Fruit fly (Drosophila melanogaster): Measurements from ENCODE around the gene bam.

bam gene

dm6 chr3R:25215123-25215522, 29.8 kb downstream of the bam start, which contains the start of gene Saysd1 (continued):
- TF ChIP-seq tll (GFP tag; optimal IDR thresholded peaks at IDR 0.05) (no peak), CG11456 (GFP tag; IDR thresholded peaks at IDR 0.05) (no peak), Mad (GFP tag; optimal IDR thresholded peaks at IDR 0.05) (no peak)

dm6 chr3R:25209207-25209606, 35.7 kb downstream of the bam start:
- TF ChIP-seq chinmo (GFP tag; IDR thresholded peaks at IDR 0.05; ENCODE audit: partially characterized antibody): 0 out of 4 replicates have a peak, but pooled peaks have one; percentile 42
- no peak for TF ChIP-seq CG32532 (GFP tag; IDR thresholded peaks at IDR 0.05)
- no peak for TF ChIP-seq CG13296 (GFP tag; optimal IDR thresholded peaks at IDR 0.05)
- no peak for TF ChIP-seq CG4730 (GFP tag; IDR thresholded peaks at IDR 0.05)
- no peak for TF ChIP-seq jumu (GFP tag; optimal IDR thresholded peaks at IDR 0.05)
- TF ChIP-seq eve (GFP tag; optimal IDR thresholded peaks at IDR 0.05): peak in 1 of 2 experiments; percentile 43
- peak; percentile 81 for TF ChIP-seq Deaf1 (tag; optimal IDR thresholded peaks at IDR 0.05)
- peak; percentile 31 for TF ChIP-seq sug (tag; optimal IDR thresholded peaks at IDR 0.05)
- TF ChIP-seq run (tag; optimal IDR thresholded peaks at IDR 0.05): no peak
- TF ChIP-seq nerfin-1 (tag; optimal IDR thresholded peaks at IDR 0.05): no peak
- TF ChIP-seq grn (GFP tag; optimal IDR thresholded peaks at IDR 0.05): peak; percentile 56
- peak; percentile 24 for TF ChIP-seq mirr (GFP tag; optimal IDR thresholded peaks at IDR 0.05)
- TF ChIP-seq z (GFP tag; IDR thresholded peaks at IDR 0.05): peak; percentile 91
- peak; percentile 18 for TF ChIP-seq CG34376 (GFP tag; optimal IDR thresholded peaks at IDR 0.05)
- TF ChIP-seq CG15514 (GFP tag; optimal IDR thresholded peaks at IDR 0.05): peak; percentile 6
- TF ChIP-seq Doc3 (GFP tag; IDR thresholded peaks at IDR 0.05; ENCODE audit: partially characterized antibody): no peak
- no peak for TF ChIP-seq CG10959 (GFP tag; IDR thresholded peaks at IDR 0.05)
- no peak for TF ChIP-seq shn (GFP tag; optimal IDR thresholded peaks at IDR 0.05)
- TF ChIP-seq TFAM (GFP tag; optimal IDR thresholded peaks at IDR 0.05): no peak
- peak in 1 of 2 experiments; percentile 80 for TF ChIP-seq Hr78 (GFP tag; optimal IDR thresholded peaks at IDR 0.05)
- TF ChIP-seq exex (tag; optimal IDR thresholded peaks at IDR 0.05): peak; percentile 14

dm6 chr3R:25208767-25209075, 36.2 kb downstream of the bam start:
- peak; percentile 49 for TF ChIP-seq sens (GFP tag)
- no peak for TF ChIP-seq MTF-1 (GFP tag; optimal IDR thresholded peaks at IDR 0.05; ENCODE audit: borderline replicate concordance)
- TF ChIP-seq chif (GFP tag; optimal IDR thresholded peaks at IDR 0.05): no peak
- TF ChIP-seq gce (GFP tag; IDR thresholded peaks at IDR 0.05): no peak
- 0 out of 2 replicates have a peak, but pooled peaks have one; percentile 26 for TF ChIP-seq CG1024 (GFP tag; IDR thresholded peaks at IDR 0.05)
- no peak for TF ChIP-seq MESR4 (GFP tag; optimal IDR thresholded peaks at IDR 0.05)
- 0 out of 2 replicates have a peak, but pooled peaks have one; percentile 12 for TF ChIP-seq CG14014 (GFP tag; IDR thresholded peaks at IDR 0.05)
- TF ChIP-seq Awh (GFP tag; IDR thresholded peaks at IDR 0.05): peak; percentile 62
- peak; percentile 66 for TF ChIP-seq ci (GFP tag; IDR thresholded peaks at IDR 0.05)
- no peak for TF ChIP-seq CG17359 (tag; optimal IDR thresholded peaks at IDR 0.05)
- no peak for TF ChIP-seq Sox102F (GFP tag; optimal IDR thresholded peaks at IDR 0.05)
- no peak for TF ChIP-seq CG3163 (GFP tag; optimal IDR thresholded peaks at IDR 0.05)
- 0 out of 2 replicates have a peak, but pooled peaks have one; percentile 26 for TF ChIP-seq seq (GFP tag; IDR thresholded peaks at IDR 0.05)
- no peak for TF ChIP-seq CG9817 (tag; optimal IDR thresholded peaks at IDR 0.05)
- peak; percentile 25; the same call in 1 of the 2 replicates for TF ChIP-seq CG11247 (GFP tag; IDR thresholded peaks at IDR 0.05)
- TF ChIP-seq Med (GFP tag): peak; percentile 66
- TF ChIP-seq Antp (GFP tag; optimal IDR thresholded peaks at IDR 0.05): no peak
- TF ChIP-seq Ptx1 (GFP tag; IDR thresholded peaks at IDR 0.05): no peak
- no peak for TF ChIP-seq dpn (GFP tag; optimal IDR thresholded peaks at IDR 0.05)
- no peak for TF ChIP-seq zfh2 (GFP tag; optimal IDR thresholded peaks at IDR 0.05)
- 0 out of 3 replicates have a peak, but pooled peaks have one; percentile 8 for TF ChIP-seq CG6791 (GFP tag; IDR thresholded peaks at IDR 0.05; ENCODE audit: partially characterized antibody)
- no peak for TF ChIP-seq ac (GFP tag; optimal IDR thresholded peaks at IDR 0.05)
- no peak for TF ChIP-seq pan (optimal IDR thresholded peaks at IDR 0.05)
- peak in 1 of 2 experiments; percentile 30 for TF ChIP-seq pan (GFP tag; optimal IDR thresholded peaks at IDR 0.05 in 1 of 2, IDR thresholded peaks at IDR 0.05 in 1 of 2)
- no peak for TF ChIP-seq org-1 (GFP tag; optimal IDR thresholded peaks at IDR 0.05)
- no peak for TF ChIP-seq CG31441 (GFP tag; IDR thresholded peaks at IDR 0.05)
